Fruit fly (Drosophila melanogaster) S2 (cell line): Measurements from ENCODE around the gene Ahcy.

ENCODE experiments used
- CG8478 ChIP-seq: fragments of >200 bp; optimal IDR thresholded peaks from 2 replicates; lab custom pipeline; 2018
- CTCF ChIP-seq, 2 experiments: fragments of >200 bp; optimal IDR thresholded peaks; 2 replicates each; lab custom pipeline; 2018

- TF ChIP-seq CG8478 (lab: Kevin White, UChicago) (no peak), CTCF (optimal IDR thresholded peaks at IDR 0.05; lab: Kevin White, UChicago) (no peak)
Observed at dm6 chrX:15501706-15502267, 51.7 kb downstream of the Ahcy start.
